Worm (Caenorhabditis elegans): Measurements from ENCODE around the gene dnj-1.

The dnj-1 gene

ce11 chrIV:11323666-11324065, 24.8 kb downstream of the dnj-1 start:
- TF ChIP-seq lin-38 (GFP tag; IDR thresholded peaks at IDR 0.05) (peak; percentile 62), nhr-28 (tag; optimal IDR thresholded peaks at IDR 0.05) (no peak), dmd-8 (GFP tag; IDR thresholded peaks at IDR 0.05) (0 out of 2 replicates have a peak, but pooled peaks have one; percentile 4), mep-1 (tag; optimal IDR thresholded peaks at IDR 0.05) (no peak), ctbp-1 (GFP tag; IDR thresholded peaks at IDR 0.05) (no peak), lsy-2 (tag; optimal IDR thresholded peaks at IDR 0.05) (no peak), mxl-3 (GFP tag; optimal IDR thresholded peaks at IDR 0.05) (no peak), hmg-1.1 (GFP tag; IDR thresholded peaks at IDR 0.05) (no peak), mdl-1 (tag; optimal IDR thresholded peaks at IDR 0.05) (no peak), spr-1 (tag; optimal IDR thresholded peaks at IDR 0.05) (no peak), F37D6.2 (tag; optimal IDR thresholded peaks at IDR 0.05) (no peak), lin-39 (tag; optimal IDR thresholded peaks at IDR 0.05) (no peak), ama-1 (optimal IDR thresholded peaks at IDR 0.05) (no peak), saeg-2 (GFP tag; IDR thresholded peaks at IDR 0.05) (no peak), tag-97 (GFP tag; IDR thresholded peaks at IDR 0.05) (no peak), F10B5.3 (tag; optimal IDR thresholded peaks at IDR 0.05) (no peak), nhr-6 (tag; optimal IDR thresholded peaks at IDR 0.05) (no peak), spr-3 (GFP tag; optimal IDR thresholded peaks at IDR 0.05) (no peak), skn-1 (tag; optimal IDR thresholded peaks at IDR 0.05) (no peak), dve-1 (tag; optimal IDR thresholded peaks at IDR 0.05; ENCODE audit: insufficient read depth) (no peak), F26F4.8 (GFP tag; conservative IDR thresholded peaks at IDR 0.05) (peak; percentile 64; the same call in 1 of the 2 replicates), pha-4 (GFP tag; IDR thresholded peaks at IDR 0.05) (no peak), pha-4 (tag; optimal IDR thresholded peaks at IDR 0.05) (no peak), dmd-6 (GFP tag; IDR thresholded peaks at IDR 0.05) (no peak), gei-8 (GFP tag; optimal IDR thresholded peaks at IDR 0.05) (no peak), snpc-1.2 (GFP tag; IDR thresholded peaks at IDR 0.05) (peak; percentile 48; the same call in 1 of the 2 replicates), ceh-62 (tag; optimal IDR thresholded peaks at IDR 0.05) (no peak), tra-1 (GFP tag; IDR thresholded peaks at IDR 0.05) (no peak), T26A8.4 (GFP tag; IDR thresholded peaks at IDR 0.05) (no peak), F44E2.7 (GFP tag; IDR thresholded peaks at IDR 0.05) (no peak), zip-2 (tag; optimal IDR thresholded peaks at IDR 0.05) (no peak), ceh-82 (tag; optimal IDR thresholded peaks at IDR 0.05) (no peak), ceh-44 (GFP tag; IDR thresholded peaks at IDR 0.05) (no peak), arid-1 (GFP tag; conservative IDR thresholded peaks at IDR 0.05) (0 out of 2 replicates have a peak, but pooled peaks have one; percentile 41), mxl-2 (GFP tag; conservative IDR thresholded peaks at IDR 0.05) (no peak), zfp-2 (tag; optimal IDR thresholded peaks at IDR 0.05) (no peak), aha-1 (tag) (peak; percentile 51), jun-1 (tag; optimal IDR thresholded peaks at IDR 0.05) (no peak), vab-7 (GFP tag; IDR thresholded peaks at IDR 0.05) (no peak), unc-39 (tag; optimal IDR thresholded peaks at IDR 0.05) (no peak), nhr-41 (GFP tag; IDR thresholded peaks at IDR 0.05) (no peak), mdt-29 (GFP tag; IDR thresholded peaks at IDR 0.05) (no peak), daf-16 (GFP tag; optimal IDR thresholded peaks at IDR 0.05) (no peak), daf-16 (tag; optimal IDR thresholded peaks at IDR 0.05) (no peak), fos-1 (tag; optimal IDR thresholded peaks at IDR 0.05) (no peak), Y48G9A.11 (GFP tag; IDR thresholded peaks at IDR 0.05) (no peak), nhr-111 (GFP tag; optimal IDR thresholded peaks at IDR 0.05) (no peak), nhr-102 (tag; optimal IDR thresholded peaks at IDR 0.05) (no peak), nhr-237 (tag; optimal IDR thresholded peaks at IDR 0.05) (no peak), lir-3 (tag; optimal IDR thresholded peaks at IDR 0.05) (no peak), nhr-25 (tag; optimal IDR thresholded peaks at IDR 0.05; ENCODE audit: borderline replicate concordance, insufficient read depth) (no peak), dmd-9 (GFP tag; IDR thresholded peaks at IDR 0.05) (no peak)
